Worm (Caenorhabditis elegans): ENCODE measurements around the gene Y67D8C.7.

- no peak for TF ChIP-seq ets-4 (tag; optimal IDR thresholded peaks at IDR 0.05)
- no peak for TF ChIP-seq ceh-18 (tag; optimal IDR thresholded peaks at IDR 0.05)
- no peak for TF ChIP-seq K02D7.2 (tag; optimal IDR thresholded peaks at IDR 0.05)
- TF ChIP-seq ceh-14 (tag; optimal IDR thresholded peaks at IDR 0.05) = no peak
- TF ChIP-seq odd-2 (tag; optimal IDR thresholded peaks at IDR 0.05) = no peak
- TF ChIP-seq npax-4 (tag; optimal IDR thresholded peaks at IDR 0.05) = no peak
These were observed 28.8 kb downstream of the Y67D8C.7 start for ce11 chrIV:3037932-3038331.
